Worm (Caenorhabditis elegans): Measurements from ENCODE around the gene asp-12.

The asp-12 gene

DNA sequence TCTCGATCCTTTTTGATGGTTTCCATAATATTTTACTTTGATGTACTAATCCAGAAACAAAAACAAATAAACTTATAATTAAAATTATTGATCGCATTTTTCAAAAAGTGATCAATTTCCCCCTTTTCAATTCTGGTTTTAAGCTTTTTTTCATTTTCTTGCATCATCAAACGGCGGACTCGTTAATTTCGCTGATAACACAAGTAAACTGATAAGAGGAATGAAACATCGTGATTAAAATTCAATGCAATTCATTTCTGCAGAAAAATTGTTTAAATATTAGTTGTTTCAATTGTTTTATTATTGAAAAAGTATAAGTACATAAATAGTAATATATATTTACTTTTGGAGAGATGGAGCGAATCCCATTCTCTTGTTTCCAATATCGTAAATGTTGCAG is 1.7 kb upstream of the asp-12 start (continued):
- TF ChIP-seq fos-1 (tag; optimal IDR thresholded peaks at IDR 0.05) (no peak), mep-1 (tag; optimal IDR thresholded peaks at IDR 0.05) (no peak), ceh-88 (GFP tag; IDR thresholded peaks at IDR 0.05) (no peak), snu-23 (GFP tag; optimal IDR thresholded peaks at IDR 0.05) (no peak), ces-1 (GFP tag; optimal IDR thresholded peaks at IDR 0.05) (no peak), elt-3 (tag; optimal IDR thresholded peaks at IDR 0.05) (no peak), hpl-2 (GFP tag; optimal IDR thresholded peaks at IDR 0.05) (no peak), hlh-17 (GFP tag; optimal IDR thresholded peaks at IDR 0.05; ENCODE audit: borderline replicate concordance) (no peak), dpl-1 (GFP tag; optimal IDR thresholded peaks at IDR 0.05) (no peak), nhr-20 (tag; optimal IDR thresholded peaks at IDR 0.05) (no peak), nhr-47 (tag; optimal IDR thresholded peaks at IDR 0.05) (no peak), lin-35 (GFP tag; optimal IDR thresholded peaks at IDR 0.05) (peak in 1 of 2 experiments; percentile 31), swsn-7 (tag; optimal IDR thresholded peaks at IDR 0.05) (no peak), nhr-90 (tag; optimal IDR thresholded peaks at IDR 0.05; ENCODE audit: poor library complexity) (no peak)

DNA sequence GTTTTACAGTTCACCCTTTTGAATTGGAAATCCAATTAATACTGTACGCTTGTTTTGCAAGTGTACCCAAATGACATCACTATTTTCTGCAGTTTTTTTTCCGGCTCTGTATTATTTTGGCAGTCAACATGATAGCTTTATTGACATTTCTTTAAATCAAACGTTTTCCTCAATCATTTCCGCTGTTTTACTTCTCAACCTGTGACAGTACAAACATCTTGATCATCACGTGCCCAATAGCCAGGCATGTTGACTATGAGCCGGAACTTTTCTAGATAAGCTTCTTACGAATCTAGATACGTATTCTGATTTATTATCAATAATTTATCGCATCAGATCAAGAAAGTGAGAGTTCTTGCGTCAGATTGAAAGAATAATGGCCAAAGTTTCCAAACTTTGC is 868 bp downstream of the asp-12 start:
- peak in 1 of 2 experiments; percentile 6 for TF ChIP-seq lin-35 (GFP tag; optimal IDR thresholded peaks at IDR 0.05)
- no peak for TF ChIP-seq C16A3.4 (tag; optimal IDR thresholded peaks at IDR 0.05)
- TF ChIP-seq aha-1 (tag; optimal IDR thresholded peaks at IDR 0.05), result no peak
- TF ChIP-seq nhr-90 (tag; optimal IDR thresholded peaks at IDR 0.05; ENCODE audit: poor library complexity), result peak; percentile 12
- peak; percentile 97 for TF ChIP-seq elt-2 (tag; optimal IDR thresholded peaks at IDR 0.05)
- TF ChIP-seq nhr-71 (tag; optimal IDR thresholded peaks at IDR 0.05), result peak; percentile 13
- peak; percentile 23 for TF ChIP-seq nhr-20 (tag; optimal IDR thresholded peaks at IDR 0.05)

DNA sequence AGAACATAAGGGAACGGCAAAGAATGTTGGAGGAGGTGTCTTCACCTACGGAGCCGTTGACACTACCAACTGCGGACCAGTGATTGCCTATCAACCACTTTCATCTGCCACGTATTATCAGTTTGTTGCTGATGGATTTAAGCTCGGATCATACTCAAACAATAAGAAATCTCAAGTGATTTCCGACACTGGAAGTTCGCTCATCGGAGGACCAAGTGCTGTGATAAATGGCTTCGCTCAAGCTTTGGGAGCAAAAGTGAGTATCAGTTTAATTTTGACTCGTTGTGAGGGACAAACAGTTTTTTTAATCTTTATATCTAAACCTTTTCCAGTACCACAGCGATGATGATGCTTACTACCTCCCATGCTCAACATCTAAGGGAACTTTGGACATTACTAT is 2.4 kb downstream of the asp-12 start:
- TF ChIP-seq lin-14 (GFP tag; optimal IDR thresholded peaks at IDR 0.05) (no peak), zip-4 (GFP tag; optimal IDR thresholded peaks at IDR 0.05) (no peak), ceh-90 (tag; optimal IDR thresholded peaks at IDR 0.05) (no peak), sup-37 (GFP tag; optimal IDR thresholded peaks at IDR 0.05) (no peak)

DNA sequence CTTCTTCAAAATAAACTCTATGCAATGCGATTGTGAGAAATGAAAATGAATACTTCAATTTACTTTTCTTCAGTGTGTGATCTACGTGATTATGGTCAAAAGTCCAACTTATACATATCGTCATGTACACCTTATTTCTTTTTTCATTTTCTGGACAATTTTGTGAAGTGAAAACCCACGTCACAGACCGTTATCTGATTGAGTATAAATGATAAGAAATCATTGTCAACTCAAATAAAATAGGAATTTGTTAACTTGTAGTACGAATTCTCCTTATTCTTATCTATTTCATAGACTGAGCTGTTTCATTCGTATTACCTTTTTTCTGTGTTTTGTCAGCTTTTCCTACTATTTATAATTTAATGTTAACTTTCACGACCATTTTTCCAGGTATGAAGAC is 3.0 kb downstream of the asp-12 start, which contains the start of gene asp-5:
TSS of gene asp-5 (plus strand) at position 391 of the 400 bp plus-strand sequence.
- no peak for TF ChIP-seq alr-1 (tag; optimal IDR thresholded peaks at IDR 0.05; ENCODE audit: borderline replicate concordance)
- no peak for TF ChIP-seq F16B12.6 (tag; optimal IDR thresholded peaks at IDR 0.05)
- TF ChIP-seq nhr-20 (tag; optimal IDR thresholded peaks at IDR 0.05), result no peak
- peak in 1 of 2 experiments; percentile 11 for TF ChIP-seq lin-35 (GFP tag; optimal IDR thresholded peaks at IDR 0.05)
- peak; percentile 76 for TF ChIP-seq elt-2 (tag; optimal IDR thresholded peaks at IDR 0.05)
- TF ChIP-seq unc-86 (tag; optimal IDR thresholded peaks at IDR 0.05), result no peak
- no peak for TF ChIP-seq pax-3 (tag; optimal IDR thresholded peaks at IDR 0.05)

DNA sequence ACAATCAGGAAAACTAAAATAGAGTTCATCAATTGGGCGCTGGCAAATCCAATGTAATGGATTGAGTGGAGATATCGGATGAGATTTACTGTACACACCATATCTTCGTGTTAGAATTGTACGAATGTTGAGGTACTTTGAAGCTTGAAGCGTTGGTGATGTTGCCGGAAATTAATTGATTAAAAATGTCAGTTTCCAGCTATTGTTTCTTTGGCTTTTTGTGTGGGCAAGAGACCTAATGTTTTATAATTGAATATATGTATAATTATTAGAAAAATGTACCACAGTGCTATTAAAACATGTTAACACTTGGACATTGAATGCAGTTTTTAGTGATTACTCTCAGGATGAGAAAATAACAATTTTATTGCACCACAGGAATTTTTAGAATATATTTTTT is 9.8 kb downstream of the asp-12 start, which contains the start of gene str-136:
TSS of gene str-136 (minus strand) at position 101 of the 400 bp plus-strand sequence.
- TF ChIP-seq lin-14 (GFP tag; optimal IDR thresholded peaks at IDR 0.05) (no peak), ceh-63 (GFP tag; optimal IDR thresholded peaks at IDR 0.05) (no peak), ztf-11 (tag; optimal IDR thresholded peaks at IDR 0.05) (no peak), fos-1 (tag; optimal IDR thresholded peaks at IDR 0.05) (no peak), pax-3 (tag; optimal IDR thresholded peaks at IDR 0.05) (no peak), unc-86 (tag; optimal IDR thresholded peaks at IDR 0.05) (no peak), ceh-88 (GFP tag; IDR thresholded peaks at IDR 0.05) (no peak), sox-4 (tag; optimal IDR thresholded peaks at IDR 0.05) (no peak), egl-27 (tag; optimal IDR thresholded peaks at IDR 0.05) (no peak), alr-1 (tag; optimal IDR thresholded peaks at IDR 0.05; ENCODE audit: borderline replicate concordance) (no peak), swsn-7 (tag; optimal IDR thresholded peaks at IDR 0.05) (no peak)

DNA sequence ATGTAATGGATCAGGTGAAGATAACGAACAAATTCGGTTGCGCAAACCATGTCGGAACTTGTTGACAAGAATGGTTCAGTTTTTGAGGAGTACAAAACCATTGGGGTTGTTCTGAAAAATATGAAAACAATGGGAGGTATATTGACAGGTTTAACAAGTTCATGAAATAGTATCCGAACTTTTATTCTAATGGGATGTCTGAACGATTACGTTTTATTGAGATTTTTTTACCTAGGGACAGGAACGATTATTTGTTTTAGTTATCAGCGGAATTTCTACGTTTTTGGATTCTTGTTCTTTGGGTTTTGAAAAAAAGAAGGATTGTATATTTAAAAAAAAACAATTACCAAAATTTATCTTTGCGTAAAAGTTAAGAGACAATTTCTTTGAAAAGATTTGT is 11.8 kb downstream of the asp-12 start, which contains the start of gene str-135:
TSS of gene str-135 (minus strand) at position 101 of the 400 bp plus-strand sequence.
- no peak for TF ChIP-seq sptf-1 (tag; optimal IDR thresholded peaks at IDR 0.05)
- no peak for TF ChIP-seq efl-1 (optimal IDR thresholded peaks at IDR 0.05)
- peak in 1 of 2 experiments; percentile 89 for TF ChIP-seq efl-1 (GFP tag; optimal IDR thresholded peaks at IDR 0.05 in 1 of 2)
